Fruit fly (Drosophila melanogaster) whole organism, embryonic: ENCODE measurements around the gene Prx5.

Source experiments
- Adf1 ChIP-seq: fragments of 200-800 bp; sonication (Bioruptor generic); IDR thresholded peaks from 2 replicates; pipeline ENCODE4 v1.3.6; 2022; ENCODE audit warnings: missing biosample characterization, missing genetic modification characterization
- B-H1 ChIP-seq: fragments of 200-800 bp; sonication (Bioruptor generic); IDR thresholded peaks from 3 replicates; pipeline ENCODE4 v1.3.6; 2022; ENCODE audit warnings: missing biosample characterization, missing genetic modification characterization
- CG10147 ChIP-seq: fragments of 200-800 bp; sonication (Bioruptor generic); optimal IDR thresholded peaks from 2 replicates; lab custom pipeline; 2019; ENCODE audit warnings: missing biosample characterization, mild to moderate bottlenecking, missing genetic modification characterization, moderate library complexity
- CG10267 ChIP-seq: fragments of 200-800 bp; sonication (Bioruptor generic); optimal IDR thresholded peaks from 2 replicates; lab custom pipeline; 2018; ENCODE audit warnings: missing biosample characterization, mild to moderate bottlenecking, missing genetic modification characterization, moderate library complexity
- CG10321 ChIP-seq: fragments of 200-800 bp; sonication (Bioruptor generic); IDR thresholded peaks from 2 replicates; pipeline ENCODE4 v1.3.6; 2022; ENCODE audit warnings: missing biosample characterization, missing genetic modification characterization
- CG10431 ChIP-seq: fragments of 200-800 bp; sonication (Bioruptor generic); optimal IDR thresholded peaks from 3 replicates; lab custom pipeline; 2018; ENCODE audit warnings: missing biosample characterization, mild to moderate bottlenecking, missing genetic modification characterization
- CG10462 ChIP-seq: fragments of 200-800 bp; sonication (Bioruptor generic); optimal IDR thresholded peaks from 2 replicates; lab custom pipeline; 2016; ENCODE audit warnings: missing biosample characterization, missing genetic modification characterization
- CG11723 ChIP-seq: fragments of 200-800 bp; sonication (Bioruptor generic); optimal IDR thresholded peaks from 2 replicates; lab custom pipeline; 2017; ENCODE audit warnings: missing biosample characterization, mild to moderate bottlenecking, missing genetic modification characterization
- CG15514 ChIP-seq: fragments of 200-800 bp; sonication (Bioruptor generic); optimal IDR thresholded peaks from 3 replicates; lab custom pipeline; 2017; ENCODE audit warnings: missing biosample characterization, missing genetic modification characterization, mild to moderate bottlenecking, moderate library complexity, missing genetic modification reagents
- CG17359 ChIP-seq: fragments of 200-800 bp; sonication (Bioruptor generic); optimal IDR thresholded peaks from 3 replicates; lab custom pipeline; 2018; ENCODE audit warnings: missing biosample characterization, mild to moderate bottlenecking, missing genetic modification characterization, moderate library complexity
- CG17912 ChIP-seq: fragments of 200-800 bp; sonication (Bioruptor generic); optimal IDR thresholded peaks from 2 replicates; lab custom pipeline; 2018; ENCODE audit warnings: missing biosample characterization, mild to moderate bottlenecking, missing genetic modification characterization
- CG1792 ChIP-seq: fragments of 200-800 bp; sonication (Bioruptor generic); optimal IDR thresholded peaks from 2 replicates; lab custom pipeline; 2016; ENCODE audit warnings: missing biosample characterization, missing genetic modification characterization
- CG2199 ChIP-seq: fragments of 200-800 bp; sonication (Bioruptor generic); IDR thresholded peaks from 3 replicates; pipeline ENCODE4 v1.3.6; 2022; ENCODE audit warnings: missing biosample characterization, missing genetic modification characterization
- CG31365 ChIP-seq: fragments of 200-800 bp; sonication (Bioruptor generic); optimal IDR thresholded peaks from 2 replicates; lab custom pipeline; 2018; ENCODE audit warnings: missing biosample characterization, mild to moderate bottlenecking, missing genetic modification characterization
- CG31441 ChIP-seq: fragments of 200-800 bp; sonication (Bioruptor generic); IDR thresholded peaks from 2 replicates; pipeline ENCODE4 v1.3.6; 2022; ENCODE audit warnings: missing biosample characterization, missing genetic modification characterization
- CG4617 ChIP-seq: fragments of 200-800 bp; sonication (Bioruptor generic); optimal IDR thresholded peaks from 3 replicates; lab custom pipeline; 2016; ENCODE audit warnings: missing biosample characterization, missing genetic modification characterization, borderline replicate concordance
- CG6765 ChIP-seq: fragments of 200-800 bp; sonication (Bioruptor generic); optimal IDR thresholded peaks from 3 replicates; lab custom pipeline; 2017; ENCODE audit warnings: missing biosample characterization, mild to moderate bottlenecking, missing genetic modification characterization
- CG6791 ChIP-seq: fragments of 200-800 bp; sonication (Bioruptor generic); IDR thresholded peaks from 3 replicates; pipeline ENCODE4 v1.3.6; 2022; ENCODE audit warnings: missing biosample characterization, missing genetic modification characterization; ENCODE audit not compliant: partially characterized antibody
- CG7786 ChIP-seq: fragments of 200-800 bp; sonication (Bioruptor generic); optimal IDR thresholded peaks from 2 replicates; lab custom pipeline; 2016; ENCODE audit warnings: missing biosample characterization, missing genetic modification characterization
- CG8924 ChIP-seq: fragments of 200-800 bp; optimal IDR thresholded peaks from 3 replicates; lab custom pipeline; 2019; ENCODE audit warnings: missing biosample characterization, mild to moderate bottlenecking, missing genetic modification characterization, moderate library complexity
- CG9727 ChIP-seq: fragments of 200-800 bp; sonication (Bioruptor generic); optimal IDR thresholded peaks from 3 replicates; lab custom pipeline; 2017; ENCODE audit warnings: missing biosample characterization, mild to moderate bottlenecking, missing genetic modification characterization
- CG9817 ChIP-seq: fragments of 200-800 bp; sonication (Bioruptor generic); optimal IDR thresholded peaks from 2 replicates; lab custom pipeline; 2018; ENCODE audit warnings: missing biosample characterization, mild to moderate bottlenecking, missing genetic modification characterization, moderate library complexity
- D19B ChIP-seq: fragments of 200-800 bp; sonication (Bioruptor generic); optimal IDR thresholded peaks from 2 replicates; lab custom pipeline; 2017; ENCODE audit warnings: missing biosample characterization, mild to moderate bottlenecking, missing genetic modification characterization
- Dek ChIP-seq: fragments of 200-800 bp; sonication (Bioruptor generic); optimal IDR thresholded peaks from 3 replicates; lab custom pipeline; 2019; ENCODE audit warnings: missing biosample characterization, mild to moderate bottlenecking, missing genetic modification characterization, moderate library complexity
- E2f2 ChIP-seq: fragments of 200-800 bp; sonication (Bioruptor generic); IDR thresholded peaks from 2 replicates; pipeline ENCODE4 v1.3.6; 2022; ENCODE audit warnings: missing biosample characterization, missing genetic modification characterization
- Ets65A ChIP-seq: fragments of 200-800 bp; sonication (Bioruptor generic); peaks from one replicate; lab custom pipeline; 2016; ENCODE audit warnings: missing biosample characterization, missing genetic modification characterization
- Fer2 ChIP-seq: fragments of 200-800 bp; sonication (Bioruptor generic); optimal IDR thresholded peaks from 2 replicates; lab custom pipeline; 2018; ENCODE audit warnings: missing biosample characterization, mild to moderate bottlenecking, missing genetic modification characterization, moderate library complexity
- H15 ChIP-seq: fragments of 200-800 bp; sonication (Bioruptor generic); IDR thresholded peaks from 3 replicates; pipeline ENCODE4 v1.3.6; 2022; ENCODE audit warnings: missing biosample characterization, missing genetic modification characterization
- H2.0 ChIP-seq: fragments of 200-800 bp; sonication (Bioruptor generic); IDR thresholded peaks from 2 replicates; pipeline ENCODE4 v1.3.6; 2022; ENCODE audit warnings: missing biosample characterization, missing genetic modification characterization
- Lhr ChIP-seq: fragments of 200-800 bp; sonication (Bioruptor generic); optimal IDR thresholded peaks from 3 replicates; lab custom pipeline; 2017; ENCODE audit warnings: mild to moderate bottlenecking, missing biosample characterization, missing genetic modification reagents, missing genetic modification characterization
- MBD-R2 ChIP-seq: fragments of 200-800 bp; sonication (Bioruptor generic); IDR thresholded peaks from 2 replicates; pipeline ENCODE4 v1.3.6; 2022; ENCODE audit warnings: missing biosample characterization, missing genetic modification characterization
- NFAT ChIP-seq: fragments of 200-800 bp; sonication (Bioruptor generic); IDR thresholded peaks from 2 replicates; pipeline ENCODE4 v1.3.6; 2022; ENCODE audit warnings: missing biosample characterization, missing genetic modification characterization
- NfI ChIP-seq: fragments of 200-800 bp; sonication (Bioruptor generic); optimal IDR thresholded peaks from 3 replicates; lab custom pipeline; 2018; ENCODE audit warnings: missing biosample characterization, mild to moderate bottlenecking, missing genetic modification characterization, moderate library complexity
- Taf1 ChIP-seq: fragments of 200-800 bp; sonication (Bioruptor generic); IDR thresholded peaks from 2 replicates; pipeline ENCODE4 v1.3.6; 2022; ENCODE audit warnings: missing biosample characterization, missing genetic modification characterization
- Xrp1 ChIP-seq: fragments of 200-800 bp; sonication (Bioruptor generic); IDR thresholded peaks from 2 replicates; pipeline ENCODE4 v1.3.6; 2022; ENCODE audit warnings: missing biosample characterization, missing genetic modification characterization
- YL-1 ChIP-seq: fragments of 200-800 bp; sonication (Bioruptor generic); optimal IDR thresholded peaks from 3 replicates; lab custom pipeline; 2017; ENCODE audit warnings: missing biosample characterization, mild to moderate bottlenecking, missing genetic modification characterization
- ash1 ChIP-seq: fragments of 200-800 bp; sonication (Bioruptor generic); optimal IDR thresholded peaks from 2 replicates; lab custom pipeline; 2018; ENCODE audit warnings: missing biosample characterization, mild to moderate bottlenecking, missing genetic modification characterization
- chm ChIP-seq: fragments of 200-800 bp; sonication (Bioruptor generic); IDR thresholded peaks from 2 replicates; pipeline ENCODE4 v1.3.6; 2022; ENCODE audit warnings: missing biosample characterization, missing genetic modification characterization
- chn ChIP-seq: fragments of 200-800 bp; sonication (Bioruptor generic); optimal IDR thresholded peaks from 2 replicates; lab custom pipeline; 2016; ENCODE audit warnings: missing biosample characterization, missing genetic modification characterization
- dati ChIP-seq: fragments of 200-800 bp; sonication (Bioruptor generic); IDR thresholded peaks from 2 replicates; pipeline ENCODE4 v1.3.6; 2022; ENCODE audit warnings: missing biosample characterization, missing genetic modification characterization
- fd3F ChIP-seq: fragments of 200-800 bp; sonication (Bioruptor generic); optimal IDR thresholded peaks from 2 replicates; lab custom pipeline; 2018; ENCODE audit warnings: missing biosample characterization, mild to moderate bottlenecking, missing genetic modification characterization, moderate library complexity
- gcm ChIP-seq: fragments of 200-800 bp; sonication (Bioruptor generic); optimal IDR thresholded peaks from 2 replicates; lab custom pipeline; 2019; ENCODE audit warnings: missing biosample characterization, mild to moderate bottlenecking, missing genetic modification characterization, moderate library complexity
- gfzf ChIP-seq: fragments of 200-800 bp; sonication (Bioruptor generic); optimal IDR thresholded peaks from 2 replicates; lab custom pipeline; 2016; ENCODE audit warnings: missing biosample characterization, mild to moderate bottlenecking, missing genetic modification characterization, moderate library complexity
- ham ChIP-seq: fragments of 200-800 bp; sonication (Bioruptor generic); IDR thresholded peaks from 2 replicates; pipeline ENCODE4 v1.3.6; 2022; ENCODE audit warnings: missing biosample characterization, missing genetic modification characterization
- pros ChIP-seq: fragments of 200-800 bp; sonication (Bioruptor generic); optimal IDR thresholded peaks from 3 replicates; lab custom pipeline; 2019; ENCODE audit warnings: missing biosample characterization, mild to moderate bottlenecking, missing genetic modification characterization, moderate library complexity
- sima ChIP-seq: fragments of 200-800 bp; sonication (Bioruptor generic); optimal IDR thresholded peaks from 2 replicates; lab custom pipeline; 2016; ENCODE audit warnings: missing biosample characterization, missing genetic modification characterization
- sob ChIP-seq: fragments of 200-800 bp; sonication (Bioruptor generic); IDR thresholded peaks from 2 replicates; pipeline ENCODE4 v1.3.6; 2022; ENCODE audit warnings: missing biosample characterization, missing genetic modification characterization
- ssp ChIP-seq: fragments of 200-800 bp; sonication (Bioruptor generic); IDR thresholded peaks from 2 replicates; pipeline ENCODE4 v1.3.6; 2022; ENCODE audit warnings: missing biosample characterization, missing genetic modification characterization
- stc ChIP-seq: fragments of 200-800 bp; sonication (Bioruptor generic); IDR thresholded peaks from 2 replicates; pipeline ENCODE4 v1.3.6; 2022; ENCODE audit warnings: missing biosample characterization, missing genetic modification characterization
- trem ChIP-seq: fragments of 200-800 bp; optimal IDR thresholded peaks from 3 replicates; lab custom pipeline; 2019; ENCODE audit warnings: missing biosample characterization, mild to moderate bottlenecking, missing genetic modification characterization, moderate library complexity

The Prx5 gene

DNA sequence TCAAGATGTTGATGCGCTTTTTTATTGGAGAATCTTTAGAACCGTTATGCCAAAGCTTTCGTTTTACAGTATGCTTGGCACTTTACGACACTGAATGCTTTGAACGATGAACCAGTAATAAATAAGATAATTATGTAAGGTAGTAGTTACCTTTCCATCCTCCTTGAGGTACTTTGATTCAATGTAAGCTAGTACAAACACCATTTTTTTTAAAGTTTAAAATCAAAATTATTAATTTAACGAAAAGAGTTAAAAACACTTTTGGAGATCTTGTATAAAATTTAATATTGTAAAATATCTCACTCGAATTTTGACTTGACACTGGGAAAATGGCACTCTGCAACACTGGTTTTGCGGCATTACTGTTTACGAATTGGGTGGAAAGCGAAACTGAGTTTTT lies 18.3 kb upstream of the Prx5 start, which contains the start of the genes Arp5 and CG7208 (continued):
- peak; percentile 58 for TF ChIP-seq CG7786 (GFP tag; lab: Kevin White, UChicago)
- TF ChIP-seq Fer2 (tag; lab: Kevin White, UChicago) = peak; percentile 48
- TF ChIP-seq CG2199 (GFP tag; lab: Robert Waterston, UW) = no peak
- TF ChIP-seq Xrp1 (GFP tag; lab: Robert Waterston, UW) = peak; percentile 67
- TF ChIP-seq fd3F (GFP tag; lab: Kevin White, UChicago) = peak; percentile 71
- peak; percentile 56 for TF ChIP-seq chn (GFP tag; lab: Kevin White, UChicago)
- TF ChIP-seq B-H1 (GFP tag; lab: Robert Waterston, UW) = peak; percentile 29; the same call in 1 of the 3 replicates
- no peak for TF ChIP-seq CG31365 (tag; lab: Kevin White, UChicago)
- TF ChIP-seq CG1792 (GFP tag; lab: Kevin White, UChicago) = peak; percentile 4

DNA sequence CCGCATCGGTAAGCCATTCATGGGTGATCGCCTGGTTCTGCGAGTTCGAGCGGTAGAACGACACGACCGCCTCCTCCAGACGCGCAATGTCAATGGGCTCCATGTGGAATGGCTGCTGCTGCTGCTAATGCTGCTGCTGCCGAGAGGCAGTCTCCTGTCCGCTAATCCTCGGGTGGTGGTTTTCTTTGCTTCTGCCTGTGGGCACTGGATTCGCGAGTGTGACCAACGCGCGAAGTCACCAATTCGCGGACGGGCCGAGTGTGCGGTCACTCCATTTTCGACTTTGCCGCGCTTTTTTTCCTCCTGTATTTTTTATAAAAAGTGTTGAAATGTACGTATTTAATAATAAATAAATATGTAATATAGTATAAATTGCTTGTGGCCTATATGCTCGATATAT lies 16.2 kb upstream of the Prx5 start, which contains the start of gene cdm:
Gene cdm (minus strand): TSS at position 236 of the 400 bp plus-strand sequence.
- TF ChIP-seq CG10321 (no peak), CG11723 (GFP tag; lab: Kevin White, UChicago) (no peak), Adf1 (no peak), Ets65A (GFP tag; lab: Kevin White, UChicago) (no peak), H2.0 (GFP tag; lab: Robert Waterston, UW) (no peak), gfzf (peak; percentile 79), pros (GFP tag; lab: Kevin White, UChicago) (no peak), CG6791 (GFP tag; lab: Robert Waterston, UW) (no peak), CG10431 (GFP tag; lab: Kevin White, UChicago) (no peak), CG17359 (tag; lab: Kevin White, UChicago) (no peak), CG15514 (GFP tag; lab: Kevin White, UChicago) (peak; percentile 80), CG10147 (GFP tag; lab: Kevin White, UChicago) (no peak), sima (GFP tag; lab: Kevin White, UChicago) (no peak), CG8924 (no peak), ssp (no peak), D19B (GFP tag; lab: Kevin White, UChicago) (no peak), Lhr (GFP tag; lab: Kevin White, UChicago) (peak; percentile 0), H15 (GFP tag; lab: Robert Waterston, UW) (no peak), CG10267 (peak; percentile 69), Taf1 (GFP tag; lab: Robert Waterston, UW) (no peak), chm (GFP tag; lab: Robert Waterston, UW) (peak; percentile 52; the same call in 1 of the 2 replicates), CG9727 (GFP tag; lab: Kevin White, UChicago) (no peak), sob (GFP tag; lab: Robert Waterston, UW) (no peak), trem (tag; lab: Kevin White, UChicago) (peak; percentile 35), gcm (GFP tag; lab: Kevin White, UChicago) (no peak), E2f2 (GFP tag; lab: Robert Waterston, UW) (peak; percentile 88), CG9817 (tag; lab: Kevin White, UChicago) (no peak), Dek (no peak), ash1 (no peak), NfI (GFP tag; lab: Kevin White, UChicago) (no peak), CG17912 (GFP tag; lab: Kevin White, UChicago) (no peak), CG31441 (GFP tag; lab: Robert Waterston, UW) (no peak), ham (GFP tag; lab: Robert Waterston, UW) (no peak), CG10462 (no peak), stc (GFP tag; lab: Robert Waterston, UW) (no peak), dati (GFP tag; lab: Robert Waterston, UW) (no peak), YL-1 (GFP tag; lab: Kevin White, UChicago) (peak; percentile 42), NFAT (GFP tag; lab: Robert Waterston, UW) (no peak), CG4617 (GFP tag; lab: Kevin White, UChicago) (peak; percentile 49), CG6765 (GFP tag; lab: Kevin White, UChicago) (peak; percentile 6), MBD-R2 (peak; percentile 87)
